Worm (Caenorhabditis elegans) whole organism, L2 larva: ENCODE measurements around the gene ZK6.8.

Source experiments
- aly-2 ChIP-seq: fragments of 150-350 bp; optimal IDR thresholded peaks from 2 replicates; lab custom pipeline; 2014; ENCODE audit warnings: missing biosample characterization, missing genetic modification characterization
- ceh-82 ChIP-seq: fragments of 150-350 bp; optimal IDR thresholded peaks from 2 replicates; lab custom pipeline; 2014; ENCODE audit warnings: missing biosample characterization, missing genetic modification characterization
- egl-27 ChIP-seq: sonication (generic microtip); optimal IDR thresholded peaks from 3 replicates; lab custom pipeline; 2017; ENCODE audit warnings: missing biosample characterization, missing genetic modification reagents, missing genetic modification characterization
- elt-3 ChIP-seq: sonication (generic microtip); optimal IDR thresholded peaks from 2 replicates; lab custom pipeline; 2017; ENCODE audit warnings: missing biosample characterization, missing genetic modification characterization
- lsy-2 ChIP-seq, 2 experiments: fragments of 150-350 bp in 1 of 2; sonication (generic microtip) in 1 of 2; optimal IDR thresholded peaks; 2 replicates each; lab custom pipeline; 2014 to 2017; ENCODE audit warnings: missing biosample characterization in 2 of 2, missing genetic modification characterization in 2 of 2
- mab-5 ChIP-seq: fragments of 150-350 bp; optimal IDR thresholded peaks from 2 replicates; lab custom pipeline; 2014; ENCODE audit warnings: missing biosample characterization, missing genetic modification characterization
- nhr-10 ChIP-seq: sonication (generic microtip); optimal IDR thresholded peaks from 2 replicates; lab custom pipeline; 2017; ENCODE audit warnings: missing biosample characterization, missing genetic modification characterization
- nhr-11 ChIP-seq: fragments of 150-350 bp; optimal IDR thresholded peaks from 2 replicates; lab custom pipeline; 2014; ENCODE audit warnings: missing biosample characterization, missing genetic modification characterization
- nhr-77 ChIP-seq: fragments of 150-350 bp; optimal IDR thresholded peaks from 2 replicates; lab custom pipeline; 2014; ENCODE audit warnings: missing biosample characterization, missing genetic modification characterization
- unc-39 ChIP-seq: fragments of 150-350 bp; optimal IDR thresholded peaks from 2 replicates; lab custom pipeline; 2014; ENCODE audit warnings: missing biosample characterization, missing genetic modification characterization
- unc-62 ChIP-seq: fragments of 150-350 bp; optimal IDR thresholded peaks from 2 replicates; lab custom pipeline; 2014; ENCODE audit warnings: missing biosample characterization, missing genetic modification reagents, missing genetic modification characterization

DNA sequence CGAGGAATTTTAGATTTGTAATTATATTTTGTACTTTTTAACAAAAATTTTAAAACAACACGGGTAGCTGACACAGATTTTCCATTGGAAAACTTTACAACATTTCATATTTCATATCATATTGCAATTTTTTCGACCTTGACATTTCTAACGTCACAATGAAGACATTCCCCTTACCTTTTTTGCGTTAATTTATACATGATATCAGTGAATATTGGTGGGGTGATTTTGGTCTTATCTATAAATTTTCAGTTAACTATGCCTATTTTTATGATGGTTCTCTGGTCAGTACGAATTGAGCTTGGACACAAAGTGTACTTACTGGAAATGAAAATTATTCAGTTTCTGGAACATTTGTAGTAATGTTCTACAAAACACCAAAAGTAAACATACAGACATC is 2.8 kb downstream of the ZK6.8 start:
- no peak for TF ChIP-seq ceh-82 (tag; lab: Kevin White, UChicago)
- no peak for TF ChIP-seq lsy-2 (tag; optimal IDR thresholded peaks at IDR 0.05; lab: Kevin White, UChicago)
- TF ChIP-seq mab-5 (tag; lab: Kevin White, UChicago) = no peak
- no peak for TF ChIP-seq unc-62 (GFP tag; lab: Kevin White, UChicago)
- TF ChIP-seq aly-2 (tag; lab: Kevin White, UChicago) = no peak
- no peak for TF ChIP-seq egl-27 (tag; lab: Kevin White, UChicago)
- TF ChIP-seq elt-3 (tag; lab: Kevin White, UChicago) = no peak
- no peak for TF ChIP-seq nhr-11 (tag; lab: Kevin White, UChicago)
- TF ChIP-seq nhr-77 (tag; lab: Kevin White, UChicago) = no peak
- no peak for TF ChIP-seq unc-39 (tag; lab: Kevin White, UChicago)
- TF ChIP-seq nhr-10 = no peak
